Worm (Caenorhabditis elegans) whole organism, L2 larva: ENCODE measurements around the gene srap-1.

Experiments
- F13H6.1 ChIP-seq: sonication (generic microtip); optimal IDR thresholded peaks from 2 replicates; lab custom pipeline; 2016; ENCODE audit warnings: missing genetic modification characterization, missing compliant biosample characterization
- R02D3.7 ChIP-seq: fragments of 150-350 bp; optimal IDR thresholded peaks from 2 replicates; lab custom pipeline; 2014; ENCODE audit warnings: missing biosample characterization, missing genetic modification characterization
- aly-2 ChIP-seq: fragments of 150-350 bp; optimal IDR thresholded peaks from 2 replicates; lab custom pipeline; 2014; ENCODE audit warnings: missing biosample characterization, missing genetic modification characterization
- ama-1 ChIP-seq: fragments of 150-350 bp; optimal IDR thresholded peaks from 2 replicates; lab custom pipeline; 2018; ENCODE audit warnings: inconsistent platforms
- blmp-1 ChIP-seq: sonication (generic microtip); optimal IDR thresholded peaks from 2 replicates; lab custom pipeline; 2017; ENCODE audit warnings: missing genetic modification characterization, mild to moderate bottlenecking, missing compliant biosample characterization, antibody characterized with exemption, moderate library complexity; ENCODE audit not compliant: insufficient read depth
- egl-27 ChIP-seq: sonication (generic microtip); optimal IDR thresholded peaks from 3 replicates; lab custom pipeline; 2017; ENCODE audit warnings: missing biosample characterization, missing genetic modification reagents, missing genetic modification characterization
- elt-3 ChIP-seq: sonication (generic microtip); optimal IDR thresholded peaks from 2 replicates; lab custom pipeline; 2017; ENCODE audit warnings: missing biosample characterization, missing genetic modification characterization
- fos-1 ChIP-seq: fragments of 150-350 bp; optimal IDR thresholded peaks from 2 replicates; lab custom pipeline; 2014; ENCODE audit warnings: missing biosample characterization, missing genetic modification characterization
- lin-13 ChIP-seq: fragments of 150-350 bp; optimal IDR thresholded peaks from 2 replicates; lab custom pipeline; 2014; ENCODE audit warnings: missing biosample characterization, missing genetic modification reagents, missing genetic modification characterization
- skn-1 ChIP-seq: sonication (generic microtip); optimal IDR thresholded peaks from 2 replicates; lab custom pipeline; 2017; ENCODE audit warnings: missing biosample characterization, missing genetic modification characterization
- snpc-4 ChIP-seq: fragments of 150-350 bp; optimal IDR thresholded peaks from 2 replicates; lab custom pipeline; 2014; ENCODE audit warnings: missing biosample characterization, missing genetic modification characterization
- unc-62 ChIP-seq: fragments of 150-350 bp; optimal IDR thresholded peaks from 2 replicates; lab custom pipeline; 2014; ENCODE audit warnings: missing biosample characterization, missing genetic modification reagents, missing genetic modification characterization
- zag-1 ChIP-seq: fragments of 150-350 bp; optimal IDR thresholded peaks from 2 replicates; lab custom pipeline; 2014; ENCODE audit warnings: missing biosample characterization, missing genetic modification characterization
- ztf-4 ChIP-seq: fragments of 150-350 bp; optimal IDR thresholded peaks from 2 replicates; lab custom pipeline; 2014; ENCODE audit warnings: missing biosample characterization, missing genetic modification characterization

DNA sequence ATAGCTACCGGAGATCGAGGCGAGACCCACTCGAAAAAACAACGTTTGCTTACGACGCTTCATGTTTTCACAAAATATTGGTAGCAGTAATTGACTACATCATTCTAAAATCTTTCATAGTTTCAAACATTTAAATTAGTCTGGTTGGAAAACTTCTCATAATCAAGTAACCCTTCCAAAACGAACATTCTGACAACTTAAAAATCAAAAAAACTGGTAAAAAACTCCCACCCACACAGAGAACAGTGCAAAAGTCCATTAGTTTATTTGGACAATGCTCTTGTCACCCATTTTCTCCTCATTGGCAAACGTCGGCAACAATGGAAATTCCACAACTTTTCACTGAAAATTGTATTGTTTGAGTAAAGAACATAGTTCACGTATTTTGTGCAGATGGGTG is 25.6 kb upstream of the srap-1 start, which contains the start of gene F37H8.6:
- no peak for TF ChIP-seq elt-3 (tag; lab: Kevin White, UChicago)
- TF ChIP-seq blmp-1 (tag; lab: Kevin White, UChicago): no peak
- no peak for TF ChIP-seq R02D3.7 (tag; lab: Kevin White, UChicago)
- no peak for TF ChIP-seq zag-1 (tag; lab: Kevin White, UChicago)
- TF ChIP-seq aly-2 (tag; lab: Kevin White, UChicago): no peak
- TF ChIP-seq F13H6.1 (tag; lab: Kevin White, UChicago): no peak
- no peak for TF ChIP-seq fos-1 (tag; lab: Kevin White, UChicago)
- TF ChIP-seq skn-1: no peak
- no peak for TF ChIP-seq unc-62 (GFP tag; lab: Kevin White, UChicago)
- no peak for TF ChIP-seq ztf-4 (tag; lab: Kevin White, UChicago)
- TF ChIP-seq ama-1 (lab: Kevin White, UChicago): no peak
- no peak for TF ChIP-seq egl-27
- no peak for TF ChIP-seq lin-13
- no peak for TF ChIP-seq snpc-4 (tag; lab: Kevin White, UChicago)
